Worm (Caenorhabditis elegans) whole organism, young adult: ENCODE results near the gene che-2.

ENCODE experiments used
- B0035.1 ChIP-seq: sonication (generic microtip); optimal IDR thresholded peaks from 2 replicates; lab custom pipeline; 2016; ENCODE audit warnings: missing genetic modification characterization, mild to moderate bottlenecking, missing compliant biosample characterization, missing genotype, missing genetic modification reagents
- F49E8.2 ChIP-seq: sonication (generic microtip); optimal IDR thresholded peaks from 3 replicates; lab custom pipeline; 2017; ENCODE audit warnings: missing genetic modification characterization, mild to moderate bottlenecking, missing compliant biosample characterization, antibody characterized with exemption, moderate library complexity; ENCODE audit not compliant: insufficient read depth
- akir-1 ChIP-seq: fragments of 200-800 bp; sonication (Bioruptor generic); optimal IDR thresholded peaks from 2 replicates; lab custom pipeline; 2018; ENCODE audit warnings: mild to moderate bottlenecking, missing genetic modification characterization, moderate library complexity, missing compliant biosample characterization
- ama-1 ChIP-seq, 3 experiments: fragments of 150-350 bp in 1 of 3; sonication (generic microtip) in 2 of 3; optimal IDR thresholded peaks; 2 replicates each; lab custom pipeline; 2014 to 2018; ENCODE audit warnings: missing biosample characterization in 2 of 3, missing genetic modification characterization in 2 of 3, missing genetic modification reagents in 2 of 3
- lsl-1 ChIP-seq: fragments of 200-800 bp; sonication (Bioruptor generic); optimal IDR thresholded peaks from 2 replicates; lab custom pipeline; 2018; ENCODE audit warnings: mild to moderate bottlenecking, missing genetic modification characterization, moderate library complexity, missing compliant biosample characterization
- madf-3 ChIP-seq: fragments of 200-800 bp; sonication (Bioruptor generic); IDR thresholded peaks from 2 replicates; pipeline ENCODE4 v1.3.6; 2022; ENCODE audit warnings: missing genetic modification reagents, missing genetic modification characterization, missing compliant biosample characterization
- nhr-179 ChIP-seq: sonication (generic microtip); optimal IDR thresholded peaks from 2 replicates; lab custom pipeline; 2016; ENCODE audit warnings: mild to moderate bottlenecking, missing genetic modification characterization, missing compliant biosample characterization
- pha-4 ChIP-seq: fragments of 150-350 bp; sonication (generic microtip); optimal IDR thresholded peaks from 2 replicates; lab custom pipeline; 2014; ENCODE audit warnings: missing biosample characterization, missing genetic modification reagents, missing genetic modification characterization
- sea-2 ChIP-seq: fragments of 200-800 bp; sonication (Bioruptor generic); IDR thresholded peaks from 2 replicates; pipeline ENCODE4 v1.3.6; 2022; ENCODE audit warnings: missing genetic modification characterization, missing compliant biosample characterization
- unc-62 ChIP-seq: fragments of 150-350 bp; optimal IDR thresholded peaks from 2 replicates; lab custom pipeline; 2014; ENCODE audit warnings: missing biosample characterization, missing genetic modification reagents, missing genetic modification characterization
- ztf-25 ChIP-seq: fragments of 200-800 bp; sonication (Bioruptor generic); IDR thresholded peaks from 2 replicates; pipeline ENCODE4 v1.3.6; 2022; ENCODE audit warnings: missing genetic modification reagents, missing genetic modification characterization, missing compliant biosample characterization

ce11 chrX:528761-529160 lies 47.5 kb downstream of the che-2 start:
- no peak for TF ChIP-seq ama-1 (optimal IDR thresholded peaks at IDR 0.05; lab: Kevin White, UChicago)
- no peak for TF ChIP-seq ama-1 (GFP tag; optimal IDR thresholded peaks at IDR 0.05; lab: Kevin White, UChicago)
- TF ChIP-seq sea-2 (GFP tag; lab: Robert Waterston, UW) = no peak
- TF ChIP-seq lsl-1 = no peak
- no peak for TF ChIP-seq unc-62 (GFP tag; lab: Kevin White, UChicago)
- TF ChIP-seq F49E8.2 (tag; lab: Kevin White, UChicago) = no peak
- no peak for TF ChIP-seq B0035.1
- no peak for TF ChIP-seq pha-4 (tag; lab: Kevin White, UChicago)
- no peak for TF ChIP-seq akir-1 (GFP tag; lab: Kevin White, UChicago)
- no peak for TF ChIP-seq nhr-179 (tag; lab: Kevin White, UChicago)
- TF ChIP-seq madf-3 (GFP tag; lab: Robert Waterston, UW) = no peak
- no peak for TF ChIP-seq ztf-25 (GFP tag; lab: Robert Waterston, UW)
